2 worm cellular contexts compared by ENCODE assay signal in genomic region chrII:6345195-6346158, ce11.
TF ChIP-seq lines count a peak whose summit lies in the region.

Gene C32D5.8, minus strand, starts transcription at chrII:6345964.

TF ChIP-seq in whole organism, L1 larva, 84 proteins besides CTCF, POLR2A, EP300 and RAD21 (continued from another document):
- TF ChIP-seq nhr-71 (tag; optimal IDR thresholded peaks at IDR 0.05; lab: Kevin White, UChicago) (peak; percentile 26), snu-23 (GFP tag; optimal IDR thresholded peaks at IDR 0.05; lab: Kevin White, UChicago) (peak; percentile 28), mdl-1 (tag; optimal IDR thresholded peaks at IDR 0.05; lab: Kevin White, UChicago) (peak in 1 of 2 experiments; percentile 34), elt-2 (tag; optimal IDR thresholded peaks at IDR 0.05; lab: Kevin White, UChicago) (peak; percentile 13)

TF ChIP-seq in whole organism, L2 larva, 48 proteins besides CTCF, POLR2A, EP300 and RAD21 (continued from another document):
- no peak for TF ChIP-seq ztf-1 (GFP tag; conservative IDR thresholded peaks at IDR 0.05; lab: Robert Waterston, UW)
- no peak for TF ChIP-seq elt-3 (tag; optimal IDR thresholded peaks at IDR 0.05; lab: Kevin White, UChicago)
- TF ChIP-seq nhr-25 (tag; optimal IDR thresholded peaks at IDR 0.05; lab: Kevin White, UChicago) = peak; percentile 79
- TF ChIP-seq ztf-4 (tag; optimal IDR thresholded peaks at IDR 0.05; lab: Kevin White, UChicago) = peak; percentile 12
- TF ChIP-seq fos-1 (tag; optimal IDR thresholded peaks at IDR 0.05; lab: Kevin White, UChicago) = peak; percentile 23
- TF ChIP-seq sem-4 (tag; optimal IDR thresholded peaks at IDR 0.05; lab: Kevin White, UChicago) = no peak
- TF ChIP-seq nhr-10 (tag; optimal IDR thresholded peaks at IDR 0.05; lab: Kevin White, UChicago) = no peak
- TF ChIP-seq peb-1 (tag; optimal IDR thresholded peaks at IDR 0.05; lab: Kevin White, UChicago) = no peak
- no peak for TF ChIP-seq unc-55 (GFP tag; optimal IDR thresholded peaks at IDR 0.05; lab: Kevin White, UChicago)
- no peak for TF ChIP-seq nhr-77 (tag; optimal IDR thresholded peaks at IDR 0.05; lab: Kevin White, UChicago)
- no peak for TF ChIP-seq F13H6.1 (tag; optimal IDR thresholded peaks at IDR 0.05; lab: Kevin White, UChicago)
- TF ChIP-seq nhr-21 (tag; optimal IDR thresholded peaks at IDR 0.05; lab: Kevin White, UChicago) = peak; percentile 51
- no peak for TF ChIP-seq nhr-23 (tag; optimal IDR thresholded peaks at IDR 0.05; lab: Kevin White, UChicago)
- peak in 1 of 2 experiments; percentile 4 for TF ChIP-seq lsy-2 (tag; optimal IDR thresholded peaks at IDR 0.05; lab: Kevin White, UChicago)
- TF ChIP-seq dmd-4 (tag; optimal IDR thresholded peaks at IDR 0.05; lab: Kevin White, UChicago) = no peak
- TF ChIP-seq R02D3.7 (tag; optimal IDR thresholded peaks at IDR 0.05; lab: Kevin White, UChicago) = no peak
- no peak for TF ChIP-seq nhr-237 (tag; optimal IDR thresholded peaks at IDR 0.05; lab: Kevin White, UChicago)
- TF ChIP-seq mab-5 (tag; optimal IDR thresholded peaks at IDR 0.05; lab: Kevin White, UChicago) = no peak
- peak; percentile 48 for TF ChIP-seq sma-9 (GFP tag; optimal IDR thresholded peaks at IDR 0.05; lab: Kevin White, UChicago)
- TF ChIP-seq sma-9 (tag; optimal IDR thresholded peaks at IDR 0.05; lab: Kevin White, UChicago) = no peak
- TF ChIP-seq gmeb-1 (tag; optimal IDR thresholded peaks at IDR 0.05; lab: Kevin White, UChicago) = no peak
- TF ChIP-seq nhr-6 (tag; optimal IDR thresholded peaks at IDR 0.05; lab: Kevin White, UChicago) = no peak
- TF ChIP-seq ZK546.5 (tag; optimal IDR thresholded peaks at IDR 0.05; lab: Kevin White, UChicago) = no peak
- TF ChIP-seq lin-11 (tag; optimal IDR thresholded peaks at IDR 0.05; lab: Kevin White, UChicago) = no peak
- no peak for TF ChIP-seq mdl-1 (tag; optimal IDR thresholded peaks at IDR 0.05; lab: Kevin White, UChicago)
- no peak for TF ChIP-seq alr-1 (tag; optimal IDR thresholded peaks at IDR 0.05; lab: Kevin White, UChicago)
- TF ChIP-seq mbf-1 (tag; optimal IDR thresholded peaks at IDR 0.05; lab: Kevin White, UChicago) = no peak
- no peak for TF ChIP-seq lin-13 (GFP tag; optimal IDR thresholded peaks at IDR 0.05; lab: Kevin White, UChicago)
- peak; percentile 38 for TF ChIP-seq ama-1 (optimal IDR thresholded peaks at IDR 0.05; lab: Kevin White, UChicago)
